Worm (Caenorhabditis elegans): Measurements from ENCODE around the gene F07F6.1.

DNA sequence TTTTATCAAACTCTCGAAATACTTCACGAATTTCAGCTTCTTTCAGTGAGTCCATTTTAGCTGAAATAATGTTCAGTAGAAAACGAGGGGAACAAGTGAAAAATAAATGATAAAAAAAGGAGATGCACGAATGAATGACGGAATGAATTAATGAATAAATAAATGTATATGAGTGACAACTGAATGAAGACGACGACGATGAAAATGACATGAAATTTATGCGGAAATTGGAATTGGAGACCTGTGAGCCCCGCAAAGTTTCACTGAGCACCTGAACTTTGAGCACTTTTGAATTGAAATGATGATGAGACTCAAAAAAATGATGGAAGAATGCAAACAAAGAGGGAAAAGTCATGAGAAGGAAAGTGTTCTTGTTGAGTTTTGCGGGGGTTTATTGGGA lies 44.3 kb downstream of the F07F6.1 start, which contains the start of gene cal-8:
- TF ChIP-seq him-1 (tag; optimal IDR thresholded peaks at IDR 0.05) (no peak), dao-5 (tag; optimal IDR thresholded peaks at IDR 0.05) (no peak), W03F9.2 (tag; optimal IDR thresholded peaks at IDR 0.05) (no peak)

All from whole organism, L4/young adult.